Fruit fly (Drosophila melanogaster) S2 (cell line): ENCODE results near the gene kek3.

ENCODE experiments used
- CG8478 ChIP-seq: fragments of >200 bp; optimal IDR thresholded peaks from 2 replicates; lab custom pipeline; 2018
- CTCF ChIP-seq, 2 experiments: fragments of >200 bp; optimal IDR thresholded peaks; 2 replicates each; lab custom pipeline; 2018

DNA sequence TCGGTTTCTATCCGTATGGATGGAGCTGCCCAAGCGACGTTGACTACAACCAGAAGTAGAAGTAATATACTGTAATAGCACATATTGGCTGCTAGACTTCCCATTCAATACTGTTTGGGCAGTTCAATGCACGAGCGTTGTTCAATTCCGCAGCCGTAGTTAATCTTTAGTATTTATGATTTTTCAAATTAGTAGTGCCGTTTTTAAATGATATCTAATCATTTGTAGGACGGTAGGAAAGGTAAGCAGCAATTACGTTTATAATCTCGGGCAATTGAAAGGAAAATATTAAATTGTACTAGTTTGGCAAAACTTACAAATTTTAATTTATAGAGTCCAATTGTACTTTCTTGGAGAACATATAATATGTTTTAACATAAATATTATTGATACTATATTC, 63.7 kb downstream of the kek3 start, which contains the start of gene CG15253:
- TF ChIP-seq CTCF (optimal IDR thresholded peaks at IDR 0.05; lab: Kevin White, UChicago), result no peak
- no peak for TF ChIP-seq CG8478 (lab: Kevin White, UChicago)
